Worm (Caenorhabditis elegans) whole organism, L4/young adult: ENCODE results near the gene K10H10.7.

Experiments used
- W03F9.2 ChIP-seq: fragments of 150-350 bp; optimal IDR thresholded peaks from 2 replicates; lab custom pipeline; 2014; ENCODE audit warnings: missing biosample characterization, missing genetic modification characterization
- dao-5 ChIP-seq: sonication (generic microtip); optimal IDR thresholded peaks from 2 replicates; lab custom pipeline; 2016; ENCODE audit warnings: missing genotype, missing genetic modification characterization, moderate library complexity, missing compliant biosample characterization
- him-1 ChIP-seq: sonication (generic microtip); optimal IDR thresholded peaks from 2 replicates; lab custom pipeline; 2016; ENCODE audit warnings: missing genotype, missing genetic modification reagents, missing genetic modification characterization, missing compliant biosample characterization

DNA sequence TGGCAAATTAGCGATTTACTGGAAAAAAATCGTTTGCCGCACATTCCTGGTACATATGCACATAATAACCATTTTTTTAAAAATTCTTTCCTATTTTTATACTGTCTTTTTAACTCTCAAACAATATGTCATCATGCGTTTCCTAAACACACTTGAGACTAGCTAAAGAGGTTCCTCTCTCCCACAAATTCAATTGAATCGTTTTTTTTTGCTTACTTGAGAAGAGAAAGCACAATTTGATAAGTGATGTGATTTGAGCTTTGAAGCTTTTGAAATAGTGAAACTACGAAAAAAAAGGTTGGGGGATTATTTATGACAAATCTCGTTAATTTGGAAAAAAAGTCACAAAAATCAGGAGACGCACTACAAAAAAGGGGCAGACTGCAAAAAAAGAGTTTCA is 47.6 kb upstream of the K10H10.7 start:
- TF ChIP-seq him-1 (tag; lab: Kevin White, UChicago) (no peak), dao-5 (no peak), W03F9.2 (tag; lab: Kevin White, UChicago) (no peak)
